Worm (Caenorhabditis elegans): Measurements from ENCODE around the gene C04G6.13.

- TF ChIP-seq alr-1 (tag; optimal IDR thresholded peaks at IDR 0.05) (no peak), ztf-11 (tag; optimal IDR thresholded peaks at IDR 0.05) (no peak), unc-62 (GFP tag; optimal IDR thresholded peaks at IDR 0.05) (no peak)
Observed at ce11 chrII:5115733-5116132, 21.7 kb downstream of the C04G6.13 start, which contains the start of gene srsy-1.
